Fruit fly (Drosophila melanogaster): Measurements from ENCODE around the gene CG13005.

CG13005 gene

dm6 chrX:16854746-16855145, 51.3 kb downstream of the CG13005 start (continued):
- TF ChIP-seq Rx (GFP tag; IDR thresholded peaks at IDR 0.05) (no peak), CG9727 (GFP tag; optimal IDR thresholded peaks at IDR 0.05) (peak; percentile 41), CG7271 (tag; optimal IDR thresholded peaks at IDR 0.05) (no peak), emc (GFP tag; optimal IDR thresholded peaks at IDR 0.05) (no peak), dimm (GFP tag; IDR thresholded peaks at IDR 0.05) (no peak), repo (GFP tag; optimal IDR thresholded peaks at IDR 0.05) (no peak), ewg (GFP tag; optimal IDR thresholded peaks at IDR 0.05) (peak; percentile 43), D19B (GFP tag; optimal IDR thresholded peaks at IDR 0.05) (no peak), nmo (GFP tag; optimal IDR thresholded peaks at IDR 0.05) (peak; percentile 72), danr (GFP tag; IDR thresholded peaks at IDR 0.05) (no peak), CG13123 (GFP tag; optimal IDR thresholded peaks at IDR 0.05) (no peak), hkb (optimal IDR thresholded peaks at IDR 0.05) (no peak), hkb (GFP tag; IDR thresholded peaks at IDR 0.05) (peak; percentile 73), Dip3 (GFP tag; optimal IDR thresholded peaks at IDR 0.05) (peak; percentile 2), nerfin-1 (tag; optimal IDR thresholded peaks at IDR 0.05) (peak; percentile 47), ERR (GFP tag; optimal IDR thresholded peaks at IDR 0.05) (no peak), tup (GFP tag; optimal IDR thresholded peaks at IDR 0.05) (no peak), CG12104 (GFP tag; optimal IDR thresholded peaks at IDR 0.05) (peak; percentile 36), CG7928 (GFP tag; optimal IDR thresholded peaks at IDR 0.05) (no peak), zen2 (GFP tag; IDR thresholded peaks at IDR 0.05; ENCODE audit: partially characterized antibody) (no peak), CG17359 (tag; optimal IDR thresholded peaks at IDR 0.05) (peak; percentile 65), CG7357 (GFP tag; IDR thresholded peaks at IDR 0.05) (no peak), da (GFP tag; optimal IDR thresholded peaks at IDR 0.05) (no peak), her (GFP tag; optimal IDR thresholded peaks at IDR 0.05) (no peak), grau (tag; optimal IDR thresholded peaks at IDR 0.05) (peak; percentile 63), CG12744 (GFP tag; optimal IDR thresholded peaks at IDR 0.05) (no peak), CG4730 (GFP tag; IDR thresholded peaks at IDR 0.05) (no peak), CG8765 (GFP tag; IDR thresholded peaks at IDR 0.05) (no peak), otp (GFP tag; IDR thresholded peaks at IDR 0.05) (no peak), CG7987 (GFP tag; optimal IDR thresholded peaks at IDR 0.05) (no peak), CG18476 (GFP tag; optimal IDR thresholded peaks at IDR 0.05) (no peak), gcm (GFP tag; optimal IDR thresholded peaks at IDR 0.05) (peak; percentile 41), CG15479 (GFP tag; optimal IDR thresholded peaks at IDR 0.05) (no peak), CG11398 (GFP tag; optimal IDR thresholded peaks at IDR 0.05) (no peak), Lhr (GFP tag; optimal IDR thresholded peaks at IDR 0.05) (no peak), lola (GFP tag; optimal IDR thresholded peaks at IDR 0.05) (peak in 1 of 3 experiments; percentile 15), CG11456 (GFP tag; IDR thresholded peaks at IDR 0.05) (no peak), klu (GFP tag; IDR thresholded peaks at IDR 0.05) (no peak), Dref (GFP tag; IDR thresholded peaks at IDR 0.05) (no peak), CG5953 (GFP tag; IDR thresholded peaks at IDR 0.05) (no peak), Elba2 (GFP tag; optimal IDR thresholded peaks at IDR 0.05) (no peak), toy (GFP tag; IDR thresholded peaks at IDR 0.05) (no peak), Rfx (GFP tag; IDR thresholded peaks at IDR 0.05) (peak; percentile 32; the same call in 1 of the 2 replicates), sima (GFP tag; optimal IDR thresholded peaks at IDR 0.05) (no peak), CG2116 (GFP tag; optimal IDR thresholded peaks at IDR 0.05) (no peak), CG10267 (tag; optimal IDR thresholded peaks at IDR 0.05) (peak; percentile 52), TFAM (GFP tag; optimal IDR thresholded peaks at IDR 0.05) (no peak), Hr51 (GFP tag; optimal IDR thresholded peaks at IDR 0.05) (peak in 1 of 2 experiments; percentile 80), lilli (GFP tag; optimal IDR thresholded peaks at IDR 0.05) (peak; percentile 27), CG13287 (GFP tag; IDR thresholded peaks at IDR 0.05; ENCODE audit: partially characterized antibody) (no peak), CG18599 (GFP tag; optimal IDR thresholded peaks at IDR 0.05) (peak; percentile 47), Bgb (GFP tag; IDR thresholded peaks at IDR 0.05; ENCODE audit: partially characterized antibody) (no peak)

Data from whole organism, embryonic.